Fruit fly (Drosophila melanogaster) whole organism, pupa: ENCODE measurements around the gene CG18748.

Source experiments
- CG10348 ChIP-seq: fragments of 200-800 bp; sonication (Bioruptor generic); IDR thresholded peaks from 2 replicates; pipeline ENCODE4 v1.3.6; 2022; ENCODE audit warnings: missing biosample characterization, missing genetic modification characterization
- CG12605 ChIP-seq: fragments of 200-800 bp; sonication (Bioruptor generic); IDR thresholded peaks from 2 replicates; pipeline ENCODE4 v1.3.6; 2022; ENCODE audit warnings: missing biosample characterization, missing genetic modification characterization
- CG13204 ChIP-seq: fragments of 200-800 bp; sonication (Bioruptor generic); optimal IDR thresholded peaks from 2 replicates; lab custom pipeline; 2018; ENCODE audit warnings: missing biosample characterization, mild to moderate bottlenecking, missing genetic modification characterization, moderate library complexity
- CG14655 ChIP-seq: fragments of 200-800 bp; sonication (Bioruptor generic); optimal IDR thresholded peaks from 3 replicates; lab custom pipeline; 2017; ENCODE audit warnings: mild to moderate bottlenecking, missing biosample characterization, missing genetic modification reagents, missing genetic modification characterization
- CG15710 ChIP-seq: fragments of 200-800 bp; sonication (Bioruptor generic); optimal IDR thresholded peaks from 2 replicates; lab custom pipeline; 2018; ENCODE audit warnings: missing biosample characterization, mild to moderate bottlenecking, missing genetic modification characterization, moderate library complexity
- CG17806 ChIP-seq: fragments of 200-800 bp; sonication (Bioruptor generic); optimal IDR thresholded peaks from 2 replicates; lab custom pipeline; 2018; ENCODE audit warnings: missing biosample characterization, mild to moderate bottlenecking, missing genetic modification characterization, moderate library complexity
- CG32121 ChIP-seq: fragments of 200-800 bp; sonication (Bioruptor generic); IDR thresholded peaks from 2 replicates; pipeline ENCODE4 v1.3.6; 2022; ENCODE audit warnings: missing biosample characterization, missing genetic modification characterization
- CG34367 ChIP-seq: fragments of 200-800 bp; sonication (Bioruptor generic); optimal IDR thresholded peaks from 2 replicates; lab custom pipeline; 2018; ENCODE audit warnings: missing biosample characterization, mild to moderate bottlenecking, missing genetic modification characterization
- CG4496 ChIP-seq: fragments of 200-800 bp; sonication (Bioruptor generic); IDR thresholded peaks from 3 replicates; pipeline ENCODE4 v1.3.6; 2022; ENCODE audit warnings: missing biosample characterization, missing genetic modification characterization
- CG8159 ChIP-seq: fragments of 200-800 bp; sonication (Bioruptor generic); optimal IDR thresholded peaks from 3 replicates; lab custom pipeline; 2018; ENCODE audit warnings: missing biosample characterization, mild to moderate bottlenecking, missing genetic modification characterization, moderate library complexity
- CG8301 ChIP-seq: fragments of 200-800 bp; sonication (Bioruptor generic); optimal IDR thresholded peaks from 2 replicates; lab custom pipeline; 2018; ENCODE audit warnings: missing biosample characterization, mild to moderate bottlenecking, missing genetic modification characterization
- CG9948 ChIP-seq: fragments of 200-800 bp; sonication (Bioruptor generic); optimal IDR thresholded peaks from 2 replicates; lab custom pipeline; 2018; ENCODE audit warnings: missing biosample characterization, mild to moderate bottlenecking, missing genetic modification characterization, moderate library complexity
- D1 ChIP-seq: fragments of 200-800 bp; sonication (Bioruptor generic); optimal IDR thresholded peaks from 2 replicates; lab custom pipeline; 2018; ENCODE audit warnings: missing biosample characterization, mild to moderate bottlenecking, missing genetic modification characterization, moderate library complexity
- EcR ChIP-seq: fragments of 200-800 bp; sonication (Bioruptor generic); optimal IDR thresholded peaks from 3 replicates; lab custom pipeline; 2019; ENCODE audit warnings: missing biosample characterization, missing genetic modification characterization, mild to moderate bottlenecking, moderate library complexity, missing genetic modification reagents
- Ets98B ChIP-seq: fragments of 200-800 bp; sonication (Bioruptor generic); IDR thresholded peaks from 2 replicates; pipeline ENCODE4 v1.3.6; 2022; ENCODE audit warnings: missing biosample characterization, missing genetic modification characterization
- Pif1A ChIP-seq: fragments of 200-800 bp; sonication (Bioruptor generic); optimal IDR thresholded peaks from 3 replicates; lab custom pipeline; 2016; ENCODE audit warnings: missing biosample characterization, missing genetic modification characterization
- Pif1B ChIP-seq: fragments of 200-800 bp; sonication (Bioruptor generic); optimal IDR thresholded peaks from 3 replicates; lab custom pipeline; 2016; ENCODE audit warnings: missing biosample characterization, missing genetic modification characterization
- Snoo ChIP-seq: fragments of 200-800 bp; sonication (Bioruptor generic); optimal IDR thresholded peaks from 3 replicates; lab custom pipeline; 2017; ENCODE audit warnings: missing biosample characterization, mild to moderate bottlenecking, missing genetic modification characterization, inconsistent platforms
- fd96Ca ChIP-seq: fragments of 200-800 bp; sonication (Bioruptor generic); IDR thresholded peaks from 3 replicates; pipeline ENCODE4 v1.3.6; 2022; ENCODE audit warnings: missing biosample characterization, missing genetic modification characterization
- gl ChIP-seq: fragments of 200-800 bp; sonication (Bioruptor generic); optimal IDR thresholded peaks from 2 replicates; lab custom pipeline; 2018; ENCODE audit warnings: missing biosample characterization, mild to moderate bottlenecking, missing genetic modification characterization
- rn ChIP-seq: fragments of 200-800 bp; sonication (Bioruptor generic); IDR thresholded peaks from 2 replicates; pipeline ENCODE4 v1.3.6; 2022; ENCODE audit warnings: missing biosample characterization, missing genetic modification characterization

Gene CG18748

dm6 chr3R:7771656-7772055 lies 16.1 kb downstream of the CG18748 start, which contains the start of gene CG11286:
Gene CG11286, minus strand, starts transcription at chr3R:7771756.
- TF ChIP-seq CG4496 (GFP tag; lab: Robert Waterston, UW) (no peak), Snoo (no peak), rn (no peak), CG10348 (GFP tag; lab: Robert Waterston, UW) (no peak), fd96Ca (GFP tag; lab: Robert Waterston, UW) (no peak), CG32121 (GFP tag; lab: Robert Waterston, UW) (no peak), Pif1A (GFP tag; lab: Kevin White, UChicago) (no peak)

- TF ChIP-seq CG4496 (GFP tag; lab: Robert Waterston, UW) = 0 out of 3 replicates have a peak, but pooled peaks have one; percentile 29
- no peak for TF ChIP-seq CG32121 (GFP tag; lab: Robert Waterston, UW)
- TF ChIP-seq CG13204 (GFP tag; lab: Kevin White, UChicago) = no peak
- TF ChIP-seq Pif1B (GFP tag; lab: Kevin White, UChicago) = no peak
Observed at dm6 chr3R:7760970-7761558, 26.7 kb downstream of the CG18748 start.

- TF ChIP-seq EcR (GFP tag; lab: Kevin White, UChicago) (no peak), CG15710 (tag; lab: Kevin White, UChicago) (no peak), CG17806 (tag; lab: Kevin White, UChicago) (no peak), Pif1B (GFP tag; lab: Kevin White, UChicago) (no peak), CG14655 (GFP tag; lab: Kevin White, UChicago) (no peak), CG34367 (tag; lab: Kevin White, UChicago) (no peak)
Observed at dm6 chr3R:7759486-7759885, 28.2 kb downstream of the CG18748 start, which contains the start of gene Sp7. Gene Sp7, plus strand, starts transcription at chr3R:7759786.

dm6 chr3R:7757822-7758221 lies 29.9 kb downstream of the CG18748 start, which contains the start of gene CG10919:
Gene CG10919, plus strand, starts transcription at chr3R:7758122.
- TF ChIP-seq CG8159 (tag; lab: Kevin White, UChicago) (no peak), Pif1B (GFP tag; lab: Kevin White, UChicago) (no peak), Snoo (no peak), CG13204 (GFP tag; lab: Kevin White, UChicago) (no peak)

- TF ChIP-seq CG4496 (GFP tag; lab: Robert Waterston, UW) (peak; percentile 66; the same call in 2 of the 3 replicates), Pif1A (GFP tag; lab: Kevin White, UChicago) (no peak), EcR (GFP tag; lab: Kevin White, UChicago) (no peak), CG34367 (tag; lab: Kevin White, UChicago) (peak; percentile 37), rn (no peak), CG14655 (GFP tag; lab: Kevin White, UChicago) (peak; percentile 44), CG17806 (tag; lab: Kevin White, UChicago) (no peak), gl (tag; lab: Kevin White, UChicago) (no peak), CG8301 (tag; lab: Kevin White, UChicago) (peak; percentile 6), CG8159 (tag; lab: Kevin White, UChicago) (peak; percentile 21), CG12605 (GFP tag; lab: Robert Waterston, UW) (no peak), CG9948 (tag; lab: Kevin White, UChicago) (no peak), D1 (tag; lab: Kevin White, UChicago) (no peak), fd96Ca (GFP tag; lab: Robert Waterston, UW) (peak; percentile 16; the same call in 1 of the 3 replicates), CG15710 (tag; lab: Kevin White, UChicago) (no peak), Ets98B (no peak; the same call in 1 of the 2 replicates), Pif1B (GFP tag; lab: Kevin White, UChicago) (no peak), CG13204 (GFP tag; lab: Kevin White, UChicago) (peak; percentile 2), CG32121 (GFP tag; lab: Robert Waterston, UW) (no peak), CG10348 (GFP tag; lab: Robert Waterston, UW) (no peak), Snoo (no peak)
Observed at dm6 chr3R:7753518-7753917, 34.2 kb downstream of the CG18748 start.

- TF ChIP-seq CG12605 (GFP tag; lab: Robert Waterston, UW) = peak; percentile 74
- peak; percentile 48 for TF ChIP-seq CG14655 (GFP tag; lab: Kevin White, UChicago)
- peak; percentile 54; the same call in 1 of the 3 replicates for TF ChIP-seq CG4496 (GFP tag; lab: Robert Waterston, UW)
- TF ChIP-seq EcR (GFP tag; lab: Kevin White, UChicago) = no peak
- TF ChIP-seq rn = no peak
- TF ChIP-seq CG15710 (tag; lab: Kevin White, UChicago) = peak; percentile 14
- TF ChIP-seq CG9948 (tag; lab: Kevin White, UChicago) = no peak
- peak; percentile 31 for TF ChIP-seq CG34367 (tag; lab: Kevin White, UChicago)
- TF ChIP-seq Snoo = no peak
- TF ChIP-seq Ets98B = peak; percentile 50
- TF ChIP-seq Pif1B (GFP tag; lab: Kevin White, UChicago) = peak; percentile 12
- TF ChIP-seq CG8301 (tag; lab: Kevin White, UChicago) = peak; percentile 35
- peak; percentile 45 for TF ChIP-seq CG8159 (tag; lab: Kevin White, UChicago)
Observed at dm6 chr3R:7749993-7750392, 37.7 kb downstream of the CG18748 start, which contains the start of gene pyd3. Gene pyd3, minus strand, starts transcription at chr3R:7750079.
